Worm (Caenorhabditis elegans) whole organism, mixed stage, embryonic: ENCODE data around the gene clh-4.

Source experiments
- blmp-1 ChIP-seq: fragments of 150-350 bp; optimal IDR thresholded peaks from 2 replicates; lab custom pipeline; 2014; ENCODE audit warnings: missing biosample characterization, missing genetic modification characterization
- elt-1 ChIP-seq: sonication (generic microtip); optimal IDR thresholded peaks from 2 replicates; lab custom pipeline; 2017; ENCODE audit warnings: missing genetic modification characterization, mild to moderate bottlenecking, missing compliant biosample characterization, antibody characterized with exemption, moderate library complexity, borderline replicate concordance; ENCODE audit not compliant: insufficient read depth
- ham-2 ChIP-seq: fragments of 200-800 bp; sonication (Bioruptor generic); optimal IDR thresholded peaks from 2 replicates; lab custom pipeline; 2018; ENCODE audit warnings: mild to moderate bottlenecking, missing genetic modification characterization, missing compliant biosample characterization
- lin-13 ChIP-seq: fragments of 150-350 bp; optimal IDR thresholded peaks from 2 replicates; lab custom pipeline; 2014; ENCODE audit warnings: missing biosample characterization, missing genetic modification characterization
- lsy-2 ChIP-seq: fragments of 150-350 bp; optimal IDR thresholded peaks from 2 replicates; lab custom pipeline; 2014; ENCODE audit warnings: missing biosample characterization, missing genetic modification characterization
- pha-4 ChIP-seq: fragments of 150-350 bp; optimal IDR thresholded peaks from 2 replicates; lab custom pipeline; 2018; ENCODE audit warnings: missing biosample characterization, missing genetic modification reagents, missing genetic modification characterization
- snpc-4 ChIP-seq: fragments of 150-350 bp; optimal IDR thresholded peaks from 2 replicates; lab custom pipeline; 2014; ENCODE audit warnings: missing biosample characterization, missing genetic modification characterization
- unc-120 ChIP-seq: sonication (generic microtip); optimal IDR thresholded peaks from 2 replicates; lab custom pipeline; 2017; ENCODE audit warnings: missing genetic modification characterization, missing compliant biosample characterization; ENCODE audit not compliant: poor library complexity, severe bottlenecking
- unc-39 ChIP-seq: fragments of 150-350 bp; optimal IDR thresholded peaks from 2 replicates; lab custom pipeline; 2014; ENCODE audit warnings: missing biosample characterization, missing genetic modification characterization

ce11 chrX:4094979-4095378 is 5.4 kb downstream of the clh-4 start:
- TF ChIP-seq lin-13 (tag; lab: Kevin White, UChicago) (no peak), blmp-1 (tag; lab: Kevin White, UChicago) (no peak), unc-39 (tag; lab: Kevin White, UChicago) (no peak), pha-4 (tag; lab: Kevin White, UChicago) (no peak), lsy-2 (tag; lab: Kevin White, UChicago) (no peak), snpc-4 (no peak), ham-2 (GFP tag; lab: Kevin White, UChicago) (no peak), unc-120 (tag; lab: Kevin White, UChicago) (no peak), elt-1 (no peak)
